Worm (Caenorhabditis elegans) whole organism, L1 larva: ENCODE data around the gene fbxc-25.

ENCODE experiments used
- aha-1 ChIP-seq: fragments of 150-350 bp; optimal IDR thresholded peaks from 2 replicates; lab custom pipeline; 2014; ENCODE audit warnings: missing biosample characterization, missing genetic modification characterization
- ceh-8 ChIP-seq: fragments of 200-800 bp; sonication (Bioruptor generic); optimal IDR thresholded peaks from 2 replicates; lab custom pipeline; 2018; ENCODE audit warnings: mild to moderate bottlenecking, missing genetic modification characterization, moderate library complexity, missing compliant biosample characterization
- ceh-82 ChIP-seq, 3 experiments: fragments of 150-350 bp in 1 of 3; sonication (generic microtip) in 2 of 3; optimal IDR thresholded peaks; 2 replicates each; lab custom pipeline; 2014 to 2017; ENCODE audit warnings: missing biosample characterization in 3 of 3, missing genetic modification characterization in 3 of 3
- ceh-88 ChIP-seq: fragments of 200-800 bp; sonication (Bioruptor generic); IDR thresholded peaks from 2 replicates; pipeline ENCODE4 v1.3.6; 2022; ENCODE audit warnings: missing genetic modification characterization, missing compliant biosample characterization
- egl-13 ChIP-seq: sonication (generic microtip); optimal IDR thresholded peaks from 2 replicates; lab custom pipeline; 2016; ENCODE audit warnings: missing genotype, missing genetic modification reagents, missing genetic modification characterization, missing compliant biosample characterization
- egl-27 ChIP-seq, 2 experiments: fragments of 150-350 bp in 1 of 2; sonication (generic microtip); optimal IDR thresholded peaks; 3 replicates each; lab custom pipeline; 2017 to 2018; ENCODE audit warnings: missing biosample characterization in 2 of 2, missing genetic modification characterization in 2 of 2, missing genetic modification reagents in 2 of 2
- hlh-4 ChIP-seq: sonication (generic microtip); optimal IDR thresholded peaks from 2 replicates; lab custom pipeline; 2016; ENCODE audit warnings: mild to moderate bottlenecking, missing genetic modification characterization, missing compliant biosample characterization
- hpl-2 ChIP-seq: fragments of 150-350 bp; optimal IDR thresholded peaks from 2 replicates; lab custom pipeline; 2014; ENCODE audit warnings: missing biosample characterization, missing genetic modification reagents, missing genetic modification characterization
- lin-13 ChIP-seq: fragments of 150-350 bp; optimal IDR thresholded peaks from 2 replicates; lab custom pipeline; 2014; ENCODE audit warnings: missing biosample characterization, missing genetic modification reagents, missing genetic modification characterization
- lin-35 ChIP-seq, 2 experiments: fragments of 150-350 bp; optimal IDR thresholded peaks; 2 replicates each; lab custom pipeline; 2014; ENCODE audit warnings: missing biosample characterization in 2 of 2, missing genetic modification characterization in 2 of 2, missing genetic modification reagents in 2 of 2
- mep-1 ChIP-seq: fragments of 150-350 bp; optimal IDR thresholded peaks from 2 replicates; lab custom pipeline; 2014; ENCODE audit warnings: missing biosample characterization, missing genetic modification characterization
- nhr-237 ChIP-seq: fragments of 150-350 bp; optimal IDR thresholded peaks from 2 replicates; lab custom pipeline; 2014; ENCODE audit warnings: missing biosample characterization, missing genetic modification characterization
- nhr-71 ChIP-seq: sonication (generic microtip); optimal IDR thresholded peaks from 2 replicates; lab custom pipeline; 2016; ENCODE audit warnings: mild to moderate bottlenecking, missing genetic modification characterization, moderate library complexity, missing compliant biosample characterization
- pag-3 ChIP-seq: sonication (generic microtip); optimal IDR thresholded peaks from 2 replicates; lab custom pipeline; 2017; ENCODE audit warnings: missing genetic modification characterization, mild to moderate bottlenecking, missing compliant biosample characterization, antibody characterized with exemption, borderline replicate concordance; ENCODE audit not compliant: insufficient read depth

- TF ChIP-seq mep-1 (no peak), pag-3 (tag; lab: Kevin White, UChicago) (no peak), nhr-237 (tag; lab: Kevin White, UChicago) (no peak), egl-27 (tag; optimal IDR thresholded peaks at IDR 0.05; lab: Kevin White, UChicago) (no peak), hpl-2 (no peak), hlh-4 (no peak), aha-1 (tag; lab: Kevin White, UChicago) (no peak), egl-13 (no peak), ceh-88 (GFP tag; lab: Robert Waterston, UW) (no peak), ceh-8 (GFP tag; lab: Kevin White, UChicago) (no peak), lin-35 (GFP tag; optimal IDR thresholded peaks at IDR 0.05; lab: Kevin White, UChicago) (peak in 1 of 2 experiments; percentile 20), ceh-82 (tag; optimal IDR thresholded peaks at IDR 0.05; lab: Kevin White, UChicago) (no peak), nhr-71 (tag; lab: Kevin White, UChicago) (peak; percentile 9), lin-13 (GFP tag; lab: Kevin White, UChicago) (no peak)
These were observed 39.5 kb upstream of the fbxc-25 start, which contains the start of gene F43C11.7 for ce11 chrII:2335572-2335971.
